Fruit fly (Drosophila melanogaster): ENCODE results near the gene CG11828.

DNA sequence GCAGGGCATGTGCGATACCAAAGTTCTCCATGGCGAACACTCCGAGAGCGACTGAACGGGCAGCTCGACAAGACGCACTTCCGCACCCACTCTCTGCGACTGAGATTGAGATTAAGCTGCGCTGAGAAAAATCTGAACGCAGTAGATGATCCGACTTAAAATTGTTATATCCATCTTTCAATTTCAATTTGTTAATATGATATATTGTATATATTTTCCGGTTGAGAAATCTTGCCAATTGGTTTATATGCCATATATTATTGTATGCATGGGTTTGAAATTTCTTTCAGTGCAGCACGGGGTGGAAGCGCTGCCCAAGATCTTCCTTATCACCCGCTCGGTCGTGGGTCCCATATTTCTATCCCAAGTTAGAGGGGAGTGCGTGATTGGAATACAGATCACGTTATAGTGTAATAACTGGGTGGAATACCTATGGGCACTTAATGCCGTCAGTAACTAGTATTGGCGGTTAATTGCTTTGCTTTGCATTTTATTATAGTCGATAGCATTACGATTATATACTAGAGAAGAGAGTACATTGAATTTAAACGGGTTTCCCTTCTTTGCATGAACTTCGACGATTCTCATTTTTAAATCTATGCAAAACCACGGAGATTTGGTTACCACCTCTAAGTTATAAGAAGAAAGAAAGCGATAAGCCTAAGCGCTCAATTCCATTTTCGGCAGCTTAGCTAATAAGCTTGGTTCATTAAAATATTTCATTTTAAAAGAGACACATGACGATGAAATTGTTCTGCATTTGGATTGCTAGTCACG is 42.6 kb upstream of the CG11828 start, which contains the start of the genes Nepl19 and Nepl20:
- TF ChIP-seq EcR (GFP tag; optimal IDR thresholded peaks at IDR 0.05) (no peak), Dll (optimal IDR thresholded peaks at IDR 0.05) (no peak), pan (optimal IDR thresholded peaks at IDR 0.05) (no peak), CG8478 (optimal IDR thresholded peaks at IDR 0.05) (no peak)
